Fruit fly (Drosophila melanogaster): ENCODE results near the gene CG18213.
"Not testable (repeated sequence)": the region's sequence is repeated elsewhere in the genome, so short reads cannot be mapped to it uniquely, and the experiment has no call there.

Gene CG18213

dm6 chr3R:16992716-16993115 is 47.3 kb downstream of the CG18213 start, which contains the start of gene CG31274:
TSS of gene CG31274 (plus strand) at chr3R:16993016.
- not testable (repeated sequence) for TF ChIP-seq Snoo (tag; optimal IDR thresholded peaks at IDR 0.05); Pif1A (GFP tag; optimal IDR thresholded peaks at IDR 0.05); D1 (tag; optimal IDR thresholded peaks at IDR 0.05)

dm6 chr3R:16991781-16992180 is 48.2 kb downstream of the CG18213 start, which contains the start of gene EMC2B:
TSS of gene EMC2B (minus strand) at chr3R:16991878.
- TF ChIP-seq CG32121 (GFP tag; IDR thresholded peaks at IDR 0.05) (no peak), Pif1A (GFP tag; optimal IDR thresholded peaks at IDR 0.05) (peak; percentile 39), CG17806 (tag; optimal IDR thresholded peaks at IDR 0.05) (peak; percentile 18), CG8159 (tag; optimal IDR thresholded peaks at IDR 0.05) (peak; percentile 8), CG10348 (GFP tag; IDR thresholded peaks at IDR 0.05) (no peak)

dm6 chr3R:16988514-16988913 is 51.5 kb downstream of the CG18213 start, which contains the start of gene MESK4:
TSS of gene MESK4 (plus strand) at chr3R:16988814.
- TF ChIP-seq CG14655 (GFP tag; optimal IDR thresholded peaks at IDR 0.05); D1 (tag; optimal IDR thresholded peaks at IDR 0.05); CG12605 (GFP tag; IDR thresholded peaks at IDR 0.05): not testable (repeated sequence)

- TF ChIP-seq CG8301 (tag; optimal IDR thresholded peaks at IDR 0.05) (no peak), Pif1B (GFP tag; optimal IDR thresholded peaks at IDR 0.05) (no peak), gl (tag; optimal IDR thresholded peaks at IDR 0.05) (no peak), fd96Ca (GFP tag; IDR thresholded peaks at IDR 0.05) (no peak), CG14655 (GFP tag; optimal IDR thresholded peaks at IDR 0.05) (peak; percentile 7), CG9948 (tag; optimal IDR thresholded peaks at IDR 0.05) (peak; percentile 14)
Measured at dm6 chr3R:16987924-16988298, 52.1 kb downstream of the CG18213 start.

dm6 chr3R:16987220-16987923 is 52.6 kb downstream of the CG18213 start, which contains the start of gene CG18622:
TSS of gene CG18622 (minus strand) at chr3R:16987732.
- peak; percentile 87 for TF ChIP-seq CG13204 (GFP tag; optimal IDR thresholded peaks at IDR 0.05)
- no peak for TF ChIP-seq Pif1B (GFP tag; optimal IDR thresholded peaks at IDR 0.05)
- TF ChIP-seq CG14655 (GFP tag; optimal IDR thresholded peaks at IDR 0.05), result peak; percentile 5
- 0 out of 3 replicates have a peak, but pooled peaks have one; percentile 18 for TF ChIP-seq fd96Ca (GFP tag; IDR thresholded peaks at IDR 0.05)
- 0 out of 2 replicates have a peak, but pooled peaks have one; percentile 12 for TF ChIP-seq CG10348 (GFP tag; IDR thresholded peaks at IDR 0.05)

All from whole organism, pupa.